Fruit fly (Drosophila melanogaster) whole organism, wandering third instar larva: Measurements from ENCODE around the gene CG8475.

Experiments used
- Abd-B ChIP-seq: fragments of >200 bp; optimal IDR thresholded peaks from 2 replicates; lab custom pipeline; 2017; ENCODE audit warnings: missing biosample characterization, missing genetic modification characterization
- Hnf4 ChIP-seq: fragments of 200-800 bp; sonication (Bioruptor generic); optimal IDR thresholded peaks from 2 replicates; lab custom pipeline; 2016; ENCODE audit warnings: missing biosample characterization, mild to moderate bottlenecking, missing genetic modification characterization
- Mio ChIP-seq: sonication (Bioruptor generic); optimal IDR thresholded peaks from 2 replicates; lab custom pipeline; 2016; ENCODE audit warnings: missing biosample characterization, missing genetic modification characterization
- Myc ChIP-seq: fragments of >200 bp; optimal IDR thresholded peaks from 2 replicates; lab custom pipeline; 2017
- dmrt93B ChIP-seq: fragments of 200-800 bp; sonication (Bioruptor generic); optimal IDR thresholded peaks from 2 replicates; lab custom pipeline; 2018; ENCODE audit warnings: missing biosample characterization, mild to moderate bottlenecking, missing genetic modification characterization
- h ChIP-seq: fragments of 200-800 bp; sonication (Bioruptor generic); optimal IDR thresholded peaks from 3 replicates; lab custom pipeline; 2016; ENCODE audit warnings: missing biosample characterization, mild to moderate bottlenecking, missing genetic modification characterization
- jim ChIP-seq: fragments of 175-275, 200-325 bp; sonication (Bioruptor generic); optimal IDR thresholded peaks from 2 replicates; lab custom pipeline; 2016; ENCODE audit warnings: missing biosample characterization, mild to moderate bottlenecking, missing genetic modification characterization
- pan ChIP-seq: fragments of >200 bp; optimal IDR thresholded peaks from 2 replicates; lab custom pipeline; 2017
- psq ChIP-seq: fragments of 200-800 bp; sonication (Bioruptor generic); optimal IDR thresholded peaks from 3 replicates; lab custom pipeline; 2017; ENCODE audit warnings: missing biosample characterization, mild to moderate bottlenecking, missing genetic modification characterization, moderate library complexity
- usp ChIP-seq: fragments of >200 bp; optimal IDR thresholded peaks from 2 replicates; lab custom pipeline; 2017; ENCODE audit warnings: missing biosample characterization, missing genetic modification characterization

- TF ChIP-seq Abd-B (GFP tag; lab: Kevin White, UChicago) (no peak), Mio (GFP tag; lab: Kevin White, UChicago) (no peak), usp (GFP tag; lab: Kevin White, UChicago) (no peak), psq (GFP tag; lab: Kevin White, UChicago) (no peak), Hnf4 (GFP tag; lab: Kevin White, UChicago) (no peak), Myc (lab: Kevin White, UChicago) (no peak), jim (GFP tag; lab: Kevin White, UChicago) (no peak), dmrt93B (GFP tag; lab: Kevin White, UChicago) (no peak), h (no peak), pan (lab: Kevin White, UChicago) (no peak)
These were observed 32.4 kb upstream of the CG8475 start for dm6 chr2L:8229134-8229533.
